Fruit fly (Drosophila melanogaster) whole organism, embryonic: ENCODE data around the gene CG10874.

Experiments used
- C15 ChIP-seq: fragments of 200-800 bp; sonication (Bioruptor generic); IDR thresholded peaks from 3 replicates; pipeline ENCODE4 v1.3.6; 2022; ENCODE audit warnings: missing biosample characterization, missing genetic modification characterization
- CG11247 ChIP-seq: fragments of 200-800 bp; sonication (Bioruptor generic); IDR thresholded peaks from 2 replicates; pipeline ENCODE4 v1.3.6; 2022; ENCODE audit warnings: missing biosample characterization, missing genetic modification characterization
- CG11456 ChIP-seq: fragments of 200-800 bp; sonication (Bioruptor generic); IDR thresholded peaks from 3 replicates; pipeline ENCODE4 v1.3.6; 2022; ENCODE audit warnings: missing biosample characterization, missing genetic modification characterization
- CG13424 ChIP-seq: fragments of 200-800 bp; sonication (Bioruptor generic); optimal IDR thresholded peaks from 2 replicates; lab custom pipeline; 2019; ENCODE audit warnings: missing biosample characterization, mild to moderate bottlenecking, missing genetic modification characterization, moderate library complexity
- CG14050 ChIP-seq: fragments of 200-800 bp; sonication (Bioruptor generic); IDR thresholded peaks from 3 replicates; pipeline ENCODE4 v1.3.6; 2022; ENCODE audit warnings: missing biosample characterization, missing genetic modification characterization
- CG17361 ChIP-seq: fragments of 200-800 bp; sonication (Bioruptor generic); IDR thresholded peaks from 3 replicates; pipeline ENCODE4 v1.3.6; 2022; ENCODE audit warnings: missing biosample characterization, missing genetic modification characterization
- CG17912 ChIP-seq: fragments of 200-800 bp; sonication (Bioruptor generic); optimal IDR thresholded peaks from 2 replicates; lab custom pipeline; 2018; ENCODE audit warnings: missing biosample characterization, mild to moderate bottlenecking, missing genetic modification characterization
- CG18764 ChIP-seq: fragments of 200-800 bp; sonication (Bioruptor generic); optimal IDR thresholded peaks from 3 replicates; lab custom pipeline; 2016; ENCODE audit warnings: missing biosample characterization, missing genetic modification characterization
- CG2116 ChIP-seq: fragments of 200-800 bp; sonication (Bioruptor generic); optimal IDR thresholded peaks from 3 replicates; lab custom pipeline; 2018; ENCODE audit warnings: missing biosample characterization, mild to moderate bottlenecking, missing genetic modification characterization
- CG2120 ChIP-seq: fragments of 200-800 bp; sonication (Bioruptor generic); optimal IDR thresholded peaks from 3 replicates; lab custom pipeline; 2016; ENCODE audit warnings: missing biosample characterization, missing genetic modification characterization
- CG2889 ChIP-seq: fragments of 200-800 bp; sonication (Bioruptor generic); IDR thresholded peaks from 3 replicates; pipeline ENCODE4 v1.3.6; 2022; ENCODE audit warnings: missing biosample characterization, missing genetic modification characterization
- CG30020 ChIP-seq: fragments of 200-800 bp; optimal IDR thresholded peaks from 2 replicates; lab custom pipeline; 2019; ENCODE audit warnings: missing biosample characterization, mild to moderate bottlenecking, missing genetic modification characterization, moderate library complexity
- CG30431 ChIP-seq: fragments of 200-800 bp; sonication (Bioruptor generic); optimal IDR thresholded peaks from 2 replicates; lab custom pipeline; 2017; ENCODE audit warnings: missing biosample characterization, missing genetic modification characterization
- CG31224 ChIP-seq: fragments of 200-800 bp; sonication (Bioruptor generic); IDR thresholded peaks from 2 replicates; pipeline ENCODE4 v1.3.6; 2022; ENCODE audit warnings: missing biosample characterization, missing genetic modification characterization
- CG32532 ChIP-seq: fragments of 200-800 bp; sonication (Bioruptor generic); IDR thresholded peaks from 2 replicates; pipeline ENCODE4 v1.3.6; 2022; ENCODE audit warnings: missing biosample characterization, missing genetic modification characterization
- CG33557 ChIP-seq: fragments of 200-800 bp; sonication (Bioruptor generic); optimal IDR thresholded peaks from 2 replicates; lab custom pipeline; 2019; ENCODE audit warnings: missing biosample characterization, mild to moderate bottlenecking, missing genetic modification characterization, moderate library complexity
- CG3838 ChIP-seq: fragments of 200-800 bp; sonication (Bioruptor generic); optimal IDR thresholded peaks from 3 replicates; lab custom pipeline; 2016; ENCODE audit warnings: missing biosample characterization, missing genetic modification characterization
- CG3995 ChIP-seq: fragments of 200-800 bp; sonication (Bioruptor generic); optimal IDR thresholded peaks from 3 replicates; lab custom pipeline; 2016; ENCODE audit warnings: missing biosample characterization, missing genetic modification characterization
- CG8944 ChIP-seq: fragments of 200-800 bp; sonication (Bioruptor generic); optimal IDR thresholded peaks from 3 replicates; lab custom pipeline; 2016; ENCODE audit warnings: missing biosample characterization, missing genetic modification characterization
- Dfd ChIP-seq, 2 experiments: fragments of >200 bp; optimal IDR thresholded peaks; 2 replicates each; lab custom pipeline; 2017; ENCODE audit warnings: missing biosample characterization in 2 of 2, missing genetic modification characterization in 2 of 2
- Hr3 ChIP-seq: fragments of 200-800 bp; sonication (Bioruptor generic); optimal IDR thresholded peaks from 3 replicates; lab custom pipeline; 2016; ENCODE audit warnings: missing biosample characterization, missing genetic modification characterization
- NK7.1 ChIP-seq: fragments of 200-800 bp; sonication (Bioruptor generic); optimal IDR thresholded peaks from 3 replicates; lab custom pipeline; 2016; ENCODE audit warnings: missing biosample characterization, missing genetic modification characterization
- Neu2 ChIP-seq: fragments of 200-800 bp; sonication (Bioruptor generic); optimal IDR thresholded peaks from 3 replicates; lab custom pipeline; 2016; ENCODE audit warnings: missing biosample characterization, missing genetic modification characterization, borderline replicate concordance
- Nf-YB ChIP-seq: fragments of 200-800 bp; sonication (Bioruptor generic); optimal IDR thresholded peaks from 3 replicates; lab custom pipeline; 2019; ENCODE audit warnings: missing biosample characterization, mild to moderate bottlenecking, missing genetic modification characterization, moderate library complexity
- NfI ChIP-seq: fragments of 200-800 bp; sonication (Bioruptor generic); optimal IDR thresholded peaks from 3 replicates; lab custom pipeline; 2018; ENCODE audit warnings: missing biosample characterization, mild to moderate bottlenecking, missing genetic modification characterization, moderate library complexity
- Optix ChIP-seq: fragments of 200-800 bp; sonication (Bioruptor generic); IDR thresholded peaks from 3 replicates; pipeline ENCODE4 v1.3.6; 2022; ENCODE audit warnings: missing biosample characterization, missing genetic modification characterization
- Rx ChIP-seq: fragments of 200-800 bp; sonication (Bioruptor generic); IDR thresholded peaks from 2 replicates; pipeline ENCODE4 v1.3.6; 2022; ENCODE audit warnings: missing biosample characterization, missing genetic modification characterization
- Six4 ChIP-seq: fragments of 200-800 bp; sonication (Bioruptor generic); optimal IDR thresholded peaks from 2 replicates; lab custom pipeline; 2016; ENCODE audit warnings: missing biosample characterization, missing genetic modification characterization
- Sox102F ChIP-seq: fragments of 200-800 bp; sonication (Bioruptor generic); optimal IDR thresholded peaks from 2 replicates; lab custom pipeline; 2018; ENCODE audit warnings: missing biosample characterization, mild to moderate bottlenecking, missing genetic modification characterization, moderate library complexity
- Ssrp ChIP-seq: fragments of 200-800 bp; sonication (Bioruptor generic); optimal IDR thresholded peaks from 2 replicates; lab custom pipeline; 2018; ENCODE audit warnings: missing biosample characterization, mild to moderate bottlenecking, missing genetic modification characterization, moderate library complexity
- Trl ChIP-seq, 3 experiments: fragments of >200 bp in 2 of 3; fragments of 200-800 bp in 1 of 3; sonication (Bioruptor generic) in 1 of 3; optimal IDR thresholded peaks; 2 replicates in 1 of 3; 3 replicates in 2 of 3; lab custom pipeline; 2016 to 2017; ENCODE audit warnings: missing biosample characterization in 1 of 3, missing genetic modification characterization in 1 of 3
- btn ChIP-seq: fragments of 200-800 bp; sonication (Bioruptor generic); optimal IDR thresholded peaks from 2 replicates; lab custom pipeline; 2016; ENCODE audit warnings: missing biosample characterization, missing genetic modification characterization
- chif ChIP-seq, 2 experiments: fragments of 200-800 bp; sonication (Bioruptor generic); optimal IDR thresholded peaks; 3 replicates each; lab custom pipeline; 2016; ENCODE audit warnings: missing biosample characterization in 2 of 2, missing genetic modification characterization in 2 of 2
- chm ChIP-seq: fragments of 200-800 bp; sonication (Bioruptor generic); IDR thresholded peaks from 2 replicates; pipeline ENCODE4 v1.3.6; 2022; ENCODE audit warnings: missing biosample characterization, missing genetic modification characterization
- croc ChIP-seq: fragments of 200-800 bp; sonication (Bioruptor generic); conservative IDR thresholded peaks from 3 replicates; pipeline ENCODE4 v1.3.6; 2022; ENCODE audit warnings: missing biosample characterization, missing genetic modification characterization
- eve ChIP-seq, 2 experiments: fragments of >200 bp; optimal IDR thresholded peaks; 2 replicates each; lab custom pipeline; 2017; ENCODE audit warnings: missing biosample characterization in 2 of 2, missing genetic modification characterization in 2 of 2
- grau ChIP-seq: fragments of 200-800 bp; optimal IDR thresholded peaks from 3 replicates; lab custom pipeline; 2019; ENCODE audit warnings: missing biosample characterization, mild to moderate bottlenecking, missing genetic modification characterization, moderate library complexity
- gt ChIP-seq: fragments of 200-800 bp; sonication (Bioruptor generic); IDR thresholded peaks from 2 replicates; pipeline ENCODE4 v1.3.6; 2022; ENCODE audit warnings: missing biosample characterization, missing genetic modification characterization
- her ChIP-seq: fragments of 200-800 bp; sonication (Bioruptor generic); optimal IDR thresholded peaks from 2 replicates; lab custom pipeline; 2016; ENCODE audit warnings: missing biosample characterization, missing genetic modification characterization
- hth ChIP-seq: fragments of >200 bp; optimal IDR thresholded peaks from 2 replicates; lab custom pipeline; 2017; ENCODE audit warnings: inconsistent platforms
- jigr1 ChIP-seq: fragments of 200-800 bp; sonication (Bioruptor generic); IDR thresholded peaks from 3 replicates; pipeline ENCODE4 v1.3.6; 2022; ENCODE audit warnings: missing biosample characterization, missing genetic modification characterization
- kah ChIP-seq: fragments of 200-800 bp; sonication (Bioruptor generic); optimal IDR thresholded peaks from 2 replicates; lab custom pipeline; 2018; ENCODE audit warnings: missing biosample characterization, mild to moderate bottlenecking, missing genetic modification characterization
- maf-S ChIP-seq: fragments of 200-800 bp; sonication (Bioruptor generic); optimal IDR thresholded peaks from 2 replicates; lab custom pipeline; 2016; ENCODE audit warnings: missing biosample characterization, missing genetic modification characterization
- pnt ChIP-seq: fragments of 200-800 bp; sonication (Bioruptor generic); optimal IDR thresholded peaks from 3 replicates; lab custom pipeline; 2016; ENCODE audit warnings: missing biosample characterization, missing genetic modification characterization
- slbo ChIP-seq: fragments of 200-800 bp; sonication (Bioruptor generic); IDR thresholded peaks from 2 replicates; pipeline ENCODE4 v1.3.6; 2022; ENCODE audit warnings: missing biosample characterization, missing genetic modification characterization
- sug ChIP-seq: fragments of 200-800 bp; optimal IDR thresholded peaks from 2 replicates; lab custom pipeline; 2019; ENCODE audit warnings: missing biosample characterization, mild to moderate bottlenecking, missing genetic modification characterization, moderate library complexity
- tio ChIP-seq: fragments of 200-800 bp; sonication (Bioruptor generic); optimal IDR thresholded peaks from 2 replicates; lab custom pipeline; 2017; ENCODE audit warnings: missing biosample characterization, missing genetic modification characterization, inconsistent platforms
- wdn ChIP-seq: fragments of 200-800 bp; sonication (Bioruptor generic); IDR thresholded peaks from 2 replicates; pipeline ENCODE4 v1.3.6; 2022; ENCODE audit warnings: missing biosample characterization, missing genetic modification characterization
- wor ChIP-seq: fragments of 200-800 bp; sonication (Bioruptor generic); IDR thresholded peaks from 2 replicates; pipeline ENCODE4 v1.3.6; 2022; ENCODE audit warnings: missing biosample characterization, missing genetic modification characterization
- z ChIP-seq: fragments of 200-800 bp; sonication (Bioruptor generic); IDR thresholded peaks from 3 replicates; pipeline ENCODE4 v1.3.6; 2022; ENCODE audit warnings: missing biosample characterization, missing genetic modification characterization

CG10874 gene

DNA sequence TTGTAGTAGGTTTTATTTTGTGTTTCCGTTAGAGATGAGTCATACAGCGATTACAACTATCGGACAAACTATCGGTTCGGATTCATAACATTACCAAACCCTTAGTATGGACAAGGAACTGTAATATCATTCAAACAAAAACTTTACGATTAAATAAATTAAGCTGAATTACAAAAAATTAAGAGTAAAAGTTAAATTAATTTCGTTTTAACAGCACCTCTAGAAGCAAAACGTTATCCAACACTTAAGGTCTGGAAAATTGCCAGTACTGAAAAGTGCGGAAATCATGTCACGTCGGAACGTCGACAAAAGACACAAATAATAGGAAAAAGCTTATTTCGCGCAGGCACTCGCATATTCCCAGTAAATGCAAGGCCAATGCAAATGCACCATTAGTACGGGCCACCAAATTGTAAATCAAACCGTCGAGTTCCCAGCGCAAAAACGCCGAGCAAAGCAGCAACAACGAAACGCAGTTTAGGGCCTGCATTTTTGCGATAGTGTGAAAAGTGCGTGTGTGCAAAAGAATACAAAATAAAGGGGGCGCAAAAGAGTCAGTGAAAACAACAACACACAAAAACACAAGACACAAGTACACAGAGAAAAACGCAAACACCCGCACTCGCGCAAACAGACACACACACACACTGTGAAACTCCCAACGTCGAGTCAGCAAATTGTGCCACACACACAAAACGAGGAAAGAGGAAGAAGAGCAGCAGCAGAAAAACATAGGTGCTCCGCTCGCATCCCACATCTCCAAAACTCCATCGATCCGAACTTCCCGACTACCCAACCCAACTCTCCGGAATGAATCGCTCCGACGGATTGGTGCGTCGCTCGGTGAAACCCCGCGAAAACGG is 34.3 kb upstream of the CG10874 start, which contains the start of the genes CG15387 and sau (continued):
- peak; percentile 79 for TF ChIP-seq CG2889 (GFP tag; lab: Robert Waterston, UW)
- TF ChIP-seq C15 = peak; percentile 72; the same call in 1 of the 3 replicates
- peak; percentile 81 for TF ChIP-seq Ssrp (tag; lab: Kevin White, UChicago)
- TF ChIP-seq CG32532 = peak; percentile 87
- peak; percentile 82 for TF ChIP-seq chm (GFP tag; lab: Robert Waterston, UW)
- no peak for TF ChIP-seq Dfd (GFP tag; optimal IDR thresholded peaks at IDR 0.05; lab: Kevin White, UChicago)
- TF ChIP-seq CG33557 (GFP tag; lab: Kevin White, UChicago) = peak; percentile 87
- no peak for TF ChIP-seq jigr1 (GFP tag; lab: Robert Waterston, UW)
- peak; percentile 90 for TF ChIP-seq CG2116
- TF ChIP-seq kah (GFP tag; lab: Kevin White, UChicago) = peak; percentile 29
- no peak for TF ChIP-seq z (GFP tag; lab: Robert Waterston, UW)
- peak; percentile 50 for TF ChIP-seq CG30431
- TF ChIP-seq maf-S (GFP tag; lab: Kevin White, UChicago) = peak; percentile 89
- no peak for TF ChIP-seq hth (lab: Kevin White, UChicago)
- TF ChIP-seq NK7.1 (GFP tag; lab: Kevin White, UChicago) = peak; percentile 70
- TF ChIP-seq CG8944 (GFP tag; lab: Kevin White, UChicago) = peak; percentile 93
- TF ChIP-seq wor (GFP tag; lab: Robert Waterston, UW) = peak; percentile 64
- TF ChIP-seq CG31224 = peak; percentile 79
- peak; percentile 80 for TF ChIP-seq CG30020
- peak; percentile 71 for TF ChIP-seq CG14050
- peak; percentile 90 for TF ChIP-seq NfI (GFP tag; lab: Kevin White, UChicago)
- TF ChIP-seq slbo = peak; percentile 89
- TF ChIP-seq btn (GFP tag; lab: Kevin White, UChicago) = peak; percentile 56
- peak; percentile 40; the same call in 1 of the 3 replicates for TF ChIP-seq Optix (GFP tag; lab: Robert Waterston, UW)
- peak; percentile 65 for TF ChIP-seq croc (GFP tag; lab: Robert Waterston, UW)
- TF ChIP-seq CG18764 (GFP tag; lab: Kevin White, UChicago) = peak; percentile 73
- peak; percentile 64 for TF ChIP-seq Nf-YB (GFP tag; lab: Kevin White, UChicago)
- TF ChIP-seq Rx (GFP tag; lab: Robert Waterston, UW) = peak; percentile 66
- TF ChIP-seq pnt (GFP tag; lab: Kevin White, UChicago) = peak; percentile 79
- no peak for TF ChIP-seq eve (GFP tag; optimal IDR thresholded peaks at IDR 0.05; lab: Kevin White, UChicago)
- peak; percentile 80 for TF ChIP-seq CG3995 (GFP tag; lab: Kevin White, UChicago)
- TF ChIP-seq CG11247 (GFP tag; lab: Robert Waterston, UW) = peak; percentile 78
- peak; percentile 81 for TF ChIP-seq tio (GFP tag; lab: Kevin White, UChicago)
- TF ChIP-seq wdn (GFP tag; lab: Robert Waterston, UW) = peak; percentile 73; the same call in 1 of the 2 replicates
- peak; percentile 86 for TF ChIP-seq Sox102F
- TF ChIP-seq her (GFP tag; lab: Kevin White, UChicago) = peak; percentile 83
- peak; percentile 85 for TF ChIP-seq Hr3 (GFP tag; lab: Kevin White, UChicago)
- peak; percentile 86 for TF ChIP-seq grau (tag; lab: Kevin White, UChicago)
- TF ChIP-seq CG2120 = peak; percentile 96
- peak; percentile 74 for TF ChIP-seq CG3838 (GFP tag; lab: Kevin White, UChicago)
- no peak for TF ChIP-seq Trl (optimal IDR thresholded peaks at IDR 0.05; lab: Kevin White, UChicago)
- TF ChIP-seq Trl (GFP tag; optimal IDR thresholded peaks at IDR 0.05; lab: Kevin White, UChicago) = peak; percentile 96
- peak; percentile 81 for TF ChIP-seq Six4
- TF ChIP-seq CG17361 = peak; percentile 89
- TF ChIP-seq chif (GFP tag; optimal IDR thresholded peaks at IDR 0.05; lab: Kevin White, UChicago) = peak; percentile 86 to 91
- TF ChIP-seq CG11456 = peak; percentile 84
- no peak for TF ChIP-seq Neu2 (GFP tag; lab: Kevin White, UChicago)
- TF ChIP-seq CG17912 (GFP tag; lab: Kevin White, UChicago) = peak; percentile 69
- peak; percentile 90 for TF ChIP-seq CG13424 (tag; lab: Kevin White, UChicago)
- peak; percentile 71 for TF ChIP-seq gt (GFP tag; lab: Robert Waterston, UW)
- TF ChIP-seq sug (tag; lab: Kevin White, UChicago) = peak; percentile 89
